Worm (Caenorhabditis elegans) whole organism, L1 larva: ENCODE results near the gene srh-215.

Experiments
- C16A3.4 ChIP-seq: fragments of 150-350 bp; optimal IDR thresholded peaks from 2 replicates; lab custom pipeline; 2014; ENCODE audit warnings: missing biosample characterization, missing genetic modification characterization
- Y116A8C.19 ChIP-seq: sonication (generic microtip); optimal IDR thresholded peaks from 2 replicates; lab custom pipeline; 2016; ENCODE audit warnings: missing compliant biosample characterization, missing genetic modification characterization, borderline replicate concordance
- alr-1 ChIP-seq: fragments of 200-800 bp; sonication (Bioruptor generic); optimal IDR thresholded peaks from 2 replicates; lab custom pipeline; 2018; ENCODE audit warnings: borderline replicate concordance, mild to moderate bottlenecking, missing genetic modification characterization, missing compliant biosample characterization
- aly-2 ChIP-seq: fragments of 150-350 bp; optimal IDR thresholded peaks from 2 replicates; lab custom pipeline; 2014; ENCODE audit warnings: missing biosample characterization, missing genetic modification characterization
- ama-1 ChIP-seq: fragments of 150-350 bp; optimal IDR thresholded peaks from 2 replicates; lab custom pipeline; 2014
- blmp-1 ChIP-seq: fragments of 150-350 bp; optimal IDR thresholded peaks from 2 replicates; lab custom pipeline; 2014; ENCODE audit warnings: missing biosample characterization, missing genetic modification characterization
- ceh-82 ChIP-seq, 3 experiments: fragments of 150-350 bp in 1 of 3; sonication (generic microtip) in 2 of 3; optimal IDR thresholded peaks; 2 replicates each; lab custom pipeline; 2014 to 2017; ENCODE audit warnings: missing biosample characterization in 3 of 3, missing genetic modification characterization in 3 of 3
- ceh-90 ChIP-seq: sonication (generic microtip); optimal IDR thresholded peaks from 2 replicates; lab custom pipeline; 2016; ENCODE audit warnings: missing genetic modification characterization, missing compliant biosample characterization
- efl-1 ChIP-seq, 4 experiments: fragments of 150-350 bp; optimal IDR thresholded peaks in 3 of 4; peaks in 1 of 4; 1 replicate in 1 of 4; 2 replicates in 3 of 4; lab custom pipeline; 2014; ENCODE audit warnings: missing biosample characterization in 2 of 4, missing genetic modification characterization in 2 of 4, missing genetic modification reagents in 2 of 4
- efl-3 ChIP-seq: fragments of 200-800 bp; sonication (Bioruptor generic); optimal IDR thresholded peaks from 2 replicates; lab custom pipeline; 2018; ENCODE audit warnings: mild to moderate bottlenecking, missing genetic modification characterization, missing compliant biosample characterization
- egl-27 ChIP-seq, 2 experiments: fragments of 150-350 bp in 1 of 2; sonication (generic microtip); optimal IDR thresholded peaks; 3 replicates each; lab custom pipeline; 2017 to 2018; ENCODE audit warnings: missing biosample characterization in 2 of 2, missing genetic modification characterization in 2 of 2, missing genetic modification reagents in 2 of 2
- elt-2 ChIP-seq: sonication (generic microtip); optimal IDR thresholded peaks from 2 replicates; lab custom pipeline; 2016; ENCODE audit warnings: missing genetic modification characterization, mild to moderate bottlenecking, inconsistent platforms, missing compliant biosample characterization, missing genetic modification reagents
- elt-3 ChIP-seq, 6 experiments: fragments of 150-350 bp in 1 of 6; sonication (generic microtip); optimal IDR thresholded peaks; 2 replicates each; lab custom pipeline; 2017 to 2018; ENCODE audit warnings: missing biosample characterization in 6 of 6, missing genetic modification characterization in 6 of 6, inconsistent platforms in 1 of 6
- fkh-4 ChIP-seq: sonication (generic microtip); optimal IDR thresholded peaks from 2 replicates; lab custom pipeline; 2016; ENCODE audit warnings: missing compliant biosample characterization, missing genetic modification characterization, borderline replicate concordance
- hlh-17 ChIP-seq: fragments of 200-800 bp; sonication (Bioruptor generic); optimal IDR thresholded peaks from 2 replicates; lab custom pipeline; 2018; ENCODE audit warnings: missing genetic modification characterization, mild to moderate bottlenecking, missing compliant biosample characterization, moderate library complexity, borderline replicate concordance
- hpl-2 ChIP-seq: fragments of 150-350 bp; optimal IDR thresholded peaks from 2 replicates; lab custom pipeline; 2014; ENCODE audit warnings: missing biosample characterization, missing genetic modification reagents, missing genetic modification characterization
- jun-1 ChIP-seq: fragments of 150-350 bp; optimal IDR thresholded peaks from 2 replicates; lab custom pipeline; 2014; ENCODE audit warnings: missing biosample characterization, missing genetic modification reagents, missing genetic modification characterization
- lin-15B ChIP-seq: fragments of 150-350 bp; sonication (generic microtip); optimal IDR thresholded peaks from 3 replicates; lab custom pipeline; 2014; ENCODE audit warnings: missing biosample characterization, missing genetic modification characterization
- lin-35 ChIP-seq, 2 experiments: fragments of 150-350 bp; optimal IDR thresholded peaks; 2 replicates each; lab custom pipeline; 2014; ENCODE audit warnings: missing biosample characterization in 2 of 2, missing genetic modification characterization in 2 of 2, missing genetic modification reagents in 2 of 2
- lsy-2 ChIP-seq, 2 experiments: fragments of 150-350 bp; optimal IDR thresholded peaks; 2 replicates each; lab custom pipeline; 2014; ENCODE audit warnings: missing biosample characterization in 2 of 2, missing genetic modification characterization in 2 of 2
- mep-1 ChIP-seq: fragments of 150-350 bp; optimal IDR thresholded peaks from 2 replicates; lab custom pipeline; 2014; ENCODE audit warnings: missing biosample characterization, missing genetic modification characterization
- nhr-12 ChIP-seq: sonication (generic microtip); optimal IDR thresholded peaks from 2 replicates; lab custom pipeline; 2017; ENCODE audit warnings: missing biosample characterization, missing genetic modification characterization
- nhr-19 ChIP-seq: fragments of 200-800 bp; sonication (Bioruptor generic); conservative IDR thresholded peaks from 2 replicates; pipeline ENCODE4 v1.3.6; 2022; ENCODE audit warnings: missing genetic modification characterization, missing compliant biosample characterization
- nhr-20 ChIP-seq: sonication (generic microtip); optimal IDR thresholded peaks from 2 replicates; lab custom pipeline; 2016; ENCODE audit warnings: mild to moderate bottlenecking, missing genetic modification characterization, missing compliant biosample characterization
- nhr-71 ChIP-seq: sonication (generic microtip); optimal IDR thresholded peaks from 2 replicates; lab custom pipeline; 2016; ENCODE audit warnings: mild to moderate bottlenecking, missing genetic modification characterization, moderate library complexity, missing compliant biosample characterization
- nhr-76 ChIP-seq: sonication (generic microtip); optimal IDR thresholded peaks from 2 replicates; lab custom pipeline; 2017; ENCODE audit warnings: missing biosample characterization, missing genetic modification characterization
- nhr-84 ChIP-seq: sonication (generic microtip); optimal IDR thresholded peaks from 2 replicates; lab custom pipeline; 2017; ENCODE audit warnings: missing biosample characterization, missing genetic modification characterization
- nhr-85 ChIP-seq: sonication (generic microtip); peaks from one replicate; lab custom pipeline; 2016; ENCODE audit warnings: missing genetic modification characterization, inconsistent platforms, missing compliant biosample characterization
- pag-3 ChIP-seq: sonication (generic microtip); optimal IDR thresholded peaks from 2 replicates; lab custom pipeline; 2017; ENCODE audit warnings: missing genetic modification characterization, mild to moderate bottlenecking, missing compliant biosample characterization, antibody characterized with exemption, borderline replicate concordance; ENCODE audit not compliant: insufficient read depth
- skn-1 ChIP-seq: fragments of 150-350 bp; optimal IDR thresholded peaks from 2 replicates; lab custom pipeline; 2014; ENCODE audit warnings: missing biosample characterization, missing genetic modification characterization
- snu-23 ChIP-seq: sonication (generic microtip); optimal IDR thresholded peaks from 2 replicates; lab custom pipeline; 2016; ENCODE audit warnings: missing genetic modification characterization, missing compliant biosample characterization
- sptf-1 ChIP-seq: fragments of 150-350 bp; optimal IDR thresholded peaks from 2 replicates; lab custom pipeline; 2014; ENCODE audit warnings: missing biosample characterization, missing genetic modification characterization
- tbx-2 ChIP-seq: sonication (generic microtip); optimal IDR thresholded peaks from 2 replicates; lab custom pipeline; 2016; ENCODE audit warnings: missing genetic modification characterization, missing compliant biosample characterization
- unc-86 ChIP-seq: sonication (generic microtip); optimal IDR thresholded peaks from 2 replicates; lab custom pipeline; 2016; ENCODE audit warnings: missing genetic modification characterization, missing compliant biosample characterization
- vab-15 ChIP-seq: sonication (generic microtip); optimal IDR thresholded peaks from 2 replicates; lab custom pipeline; 2017; ENCODE audit warnings: missing genotype, mild to moderate bottlenecking, missing genetic modification characterization, missing compliant biosample characterization
- zag-1 ChIP-seq: fragments of 150-350 bp; optimal IDR thresholded peaks from 2 replicates; lab custom pipeline; 2014; ENCODE audit warnings: missing biosample characterization, missing genetic modification characterization
- zip-4 ChIP-seq: fragments of 200-800 bp; sonication (Bioruptor generic); optimal IDR thresholded peaks from 2 replicates; lab custom pipeline; 2018; ENCODE audit warnings: mild to moderate bottlenecking, missing genetic modification characterization, moderate library complexity, missing compliant biosample characterization
- ztf-4 ChIP-seq: fragments of 150-350 bp; optimal IDR thresholded peaks from 2 replicates; lab custom pipeline; 2014; ENCODE audit warnings: missing biosample characterization, missing genetic modification characterization

The srh-215 gene

ce11 chrV:16816707-16817106 is 15.1 kb downstream of the srh-215 start (continued):
- TF ChIP-seq lin-15B (tag; lab: Kevin White, UChicago) = no peak
- TF ChIP-seq unc-86 (tag; lab: Kevin White, UChicago) = no peak
- TF ChIP-seq alr-1 (tag; lab: Kevin White, UChicago) = no peak
- peak in 2 of 6 experiments; percentile 40 to 72 for TF ChIP-seq elt-3 (tag; optimal IDR thresholded peaks at IDR 0.05; lab: Kevin White, UChicago)
- TF ChIP-seq, all 84 proteins: peak for 11

- TF ChIP-seq skn-1 = no peak
- TF ChIP-seq zag-1 (tag; lab: Kevin White, UChicago) = no peak
- no peak for TF ChIP-seq efl-1 (optimal IDR thresholded peaks at IDR 0.05; lab: Kevin White, UChicago)
- peak in 1 of 2 experiments; percentile 73 for TF ChIP-seq efl-1 (GFP tag; optimal IDR thresholded peaks at IDR 0.05 in 1 of 2; lab: Kevin White, UChicago)
Measured at ce11 chrV:16815261-16815660, 16.6 kb downstream of the srh-215 start, which contains the start of gene T20B3.1. TSS of gene T20B3.1 (plus strand) at chrV:16815561.

ce11 chrV:16814541-16815207 is 17.1 kb downstream of the srh-215 start:
- peak; percentile 3 for TF ChIP-seq ama-1 (lab: Kevin White, UChicago)
- TF ChIP-seq efl-3 (GFP tag; lab: Kevin White, UChicago) = no peak
- peak; percentile 45 for TF ChIP-seq nhr-20
- TF ChIP-seq ztf-4 (tag; lab: Kevin White, UChicago) = peak; percentile 19
- TF ChIP-seq jun-1 = no peak
- TF ChIP-seq lin-35 (GFP tag; optimal IDR thresholded peaks at IDR 0.05; lab: Kevin White, UChicago) = peak in 1 of 2 experiments; percentile 43
- no peak for TF ChIP-seq nhr-76
- no peak for TF ChIP-seq sptf-1
- TF ChIP-seq ceh-82 (tag; optimal IDR thresholded peaks at IDR 0.05; lab: Kevin White, UChicago) = no peak
- TF ChIP-seq pag-3 = no peak
- peak; percentile 25 for TF ChIP-seq blmp-1
- no peak for TF ChIP-seq hlh-17 (GFP tag; lab: Kevin White, UChicago)
- no peak for TF ChIP-seq Y116A8C.19 (tag; lab: Kevin White, UChicago)
- no peak for TF ChIP-seq zip-4 (GFP tag; lab: Kevin White, UChicago)
- TF ChIP-seq elt-2 (tag; lab: Kevin White, UChicago) = peak; percentile 28
- TF ChIP-seq fkh-4 (tag; lab: Kevin White, UChicago) = no peak
- TF ChIP-seq ceh-90 (tag; lab: Kevin White, UChicago) = no peak
- TF ChIP-seq egl-27 (tag; optimal IDR thresholded peaks at IDR 0.05; lab: Kevin White, UChicago) = no peak
- no peak for TF ChIP-seq hpl-2 (GFP tag; lab: Kevin White, UChicago)
- peak; percentile 3 for TF ChIP-seq mep-1 (tag; lab: Kevin White, UChicago)
- TF ChIP-seq snu-23 = peak; percentile 46
- TF ChIP-seq aly-2 = no peak
- no peak for TF ChIP-seq nhr-84
- peak; percentile 33 for TF ChIP-seq nhr-71 (tag; lab: Kevin White, UChicago)
- no peak for TF ChIP-seq tbx-2 (tag; lab: Kevin White, UChicago)
- no peak for TF ChIP-seq lin-15B (tag; lab: Kevin White, UChicago)
- TF ChIP-seq elt-3 (tag; optimal IDR thresholded peaks at IDR 0.05; lab: Kevin White, UChicago) = peak in 3 of 6 experiments; percentile 29 to 66 (median 37)
- no peak for TF ChIP-seq C16A3.4 (tag; lab: Kevin White, UChicago)
- no peak for TF ChIP-seq vab-15 (tag; lab: Kevin White, UChicago)
- TF ChIP-seq nhr-19 (GFP tag; lab: Robert Waterston, UW) = peak; percentile 8; the same call in 1 of the 2 replicates
- TF ChIP-seq nhr-85 (tag; lab: Kevin White, UChicago) = peak; percentile 86
- no peak for TF ChIP-seq nhr-12 (tag; lab: Kevin White, UChicago)
- TF ChIP-seq lsy-2 (tag; optimal IDR thresholded peaks at IDR 0.05; lab: Kevin White, UChicago) = no peak
